Worm (Caenorhabditis elegans): Measurements from ENCODE around the gene cdgs-1.

ce11 chrIV:7846386-7846785 lies 30.9 kb upstream of the cdgs-1 start, which contains the start of gene C06A6.2:
- no peak for TF ChIP-seq hnd-1 (tag; optimal IDR thresholded peaks at IDR 0.05)
- TF ChIP-seq pes-1 (GFP tag; IDR thresholded peaks at IDR 0.05), result no peak
- no peak for TF ChIP-seq ceh-36 (tag; optimal IDR thresholded peaks at IDR 0.05)
- no peak for TF ChIP-seq ama-1 (optimal IDR thresholded peaks at IDR 0.05)
- TF ChIP-seq tbx-11 (GFP tag; IDR thresholded peaks at IDR 0.05), result no peak
- no peak for TF ChIP-seq tbx-37 (GFP tag; conservative IDR thresholded peaks at IDR 0.05)
- TF ChIP-seq B0310.2 (tag; optimal IDR thresholded peaks at IDR 0.05), result no peak
- TF ChIP-seq ets-7 (tag; optimal IDR thresholded peaks at IDR 0.05), result no peak

All from whole organism, early embryonic.